1 fruit fly cellular context compared by ENCODE assay signal in genomic region chrX:3097008-3097407, dm6.
TF ChIP-seq lines count a peak whose summit lies in the region.

No protein-coding gene starts in this region.

TF ChIP-seq in whole organism, embryonic, 481 proteins besides CTCF, POLR2A, EP300 and RAD21 (continued from another document and continues in another):
- TF ChIP-seq luna (GFP tag; optimal IDR thresholded peaks at IDR 0.05; lab: Kevin White, UChicago): no peak
- TF ChIP-seq CrebB (tag; optimal IDR thresholded peaks at IDR 0.05; lab: Kevin White, UChicago): peak; percentile 85
- peak; percentile 88 for TF ChIP-seq Gsc (GFP tag; IDR thresholded peaks at IDR 0.05; lab: Robert Waterston, UW)
- peak; percentile 77 for TF ChIP-seq CG2889 (GFP tag; IDR thresholded peaks at IDR 0.05; lab: Robert Waterston, UW)
- TF ChIP-seq slbo (GFP tag; IDR thresholded peaks at IDR 0.05; lab: Robert Waterston, UW): peak; percentile 60
- peak; percentile 96 for TF ChIP-seq nmo (GFP tag; optimal IDR thresholded peaks at IDR 0.05; lab: Kevin White, UChicago)
- TF ChIP-seq dmrt99B (tag; optimal IDR thresholded peaks at IDR 0.05; lab: Kevin White, UChicago): peak; percentile 95
- peak; percentile 86 for TF ChIP-seq p53 (GFP tag; optimal IDR thresholded peaks at IDR 0.05; lab: Kevin White, UChicago)
- TF ChIP-seq Hmx (GFP tag; optimal IDR thresholded peaks at IDR 0.05; lab: Kevin White, UChicago): peak; percentile 45
- peak; percentile 91 for TF ChIP-seq Hr3 (GFP tag; optimal IDR thresholded peaks at IDR 0.05; lab: Kevin White, UChicago)
- no peak for TF ChIP-seq tna (GFP tag; IDR thresholded peaks at IDR 0.05; lab: Robert Waterston, UW; ENCODE audit: partially characterized antibody)
- TF ChIP-seq CG15696 (tag; optimal IDR thresholded peaks at IDR 0.05; lab: Kevin White, UChicago): peak; percentile 98
- TF ChIP-seq pfk (GFP tag; optimal IDR thresholded peaks at IDR 0.05; lab: Kevin White, UChicago): peak; percentile 41
- TF ChIP-seq ac (GFP tag; optimal IDR thresholded peaks at IDR 0.05; lab: Kevin White, UChicago): peak; percentile 90
- TF ChIP-seq hkb (optimal IDR thresholded peaks at IDR 0.05; lab: Kevin White, UChicago): no peak
- TF ChIP-seq hkb (GFP tag; IDR thresholded peaks at IDR 0.05; lab: Robert Waterston, UW): peak; percentile 90
- TF ChIP-seq E2f2 (GFP tag; IDR thresholded peaks at IDR 0.05; lab: Robert Waterston, UW): peak; percentile 57
- peak; percentile 71 for TF ChIP-seq ab (GFP tag; optimal IDR thresholded peaks at IDR 0.05; lab: Kevin White, UChicago)
- peak; percentile 69 for TF ChIP-seq crol (GFP tag; IDR thresholded peaks at IDR 0.05; lab: Robert Waterston, UW)
- TF ChIP-seq sug (tag; optimal IDR thresholded peaks at IDR 0.05; lab: Kevin White, UChicago): peak; percentile 59
- peak; percentile 91 for TF ChIP-seq bab2 (GFP tag; optimal IDR thresholded peaks at IDR 0.05; lab: Kevin White, UChicago)
- TF ChIP-seq lilli (GFP tag; optimal IDR thresholded peaks at IDR 0.05; lab: Kevin White, UChicago): peak; percentile 85
- TF ChIP-seq psq (GFP tag; optimal IDR thresholded peaks at IDR 0.05; lab: Kevin White, UChicago): peak; percentile 63
- no peak for TF ChIP-seq CkIIα-i1 (GFP tag; IDR thresholded peaks at IDR 0.05; lab: Robert Waterston, UW)
- TF ChIP-seq CG7357 (GFP tag; IDR thresholded peaks at IDR 0.05; lab: Robert Waterston, UW): peak; percentile 80
- TF ChIP-seq CG9932 (GFP tag; IDR thresholded peaks at IDR 0.05; lab: Robert Waterston, UW): peak; percentile 50
- peak in 1 of 3 experiments; percentile 97 for TF ChIP-seq lola (GFP tag; optimal IDR thresholded peaks at IDR 0.05; lab: Kevin White, UChicago)
- TF ChIP-seq CG2678 (tag; optimal IDR thresholded peaks at IDR 0.05; lab: Kevin White, UChicago): peak; percentile 92
- TF ChIP-seq Spps (tag; optimal IDR thresholded peaks at IDR 0.05; lab: Kevin White, UChicago): peak; percentile 94
- peak; percentile 42 for TF ChIP-seq mirr (GFP tag; optimal IDR thresholded peaks at IDR 0.05; lab: Kevin White, UChicago)
- TF ChIP-seq wek (GFP tag; optimal IDR thresholded peaks at IDR 0.05; lab: Kevin White, UChicago): peak; percentile 87
- peak; percentile 91 to 95 for TF ChIP-seq dpn (GFP tag; optimal IDR thresholded peaks at IDR 0.05; lab: Kevin White, UChicago)
- no peak for TF ChIP-seq BEAF-32 (GFP tag; optimal IDR thresholded peaks at IDR 0.05; lab: Kevin White, UChicago)
- peak; percentile 93 for TF ChIP-seq Camta (GFP tag; optimal IDR thresholded peaks at IDR 0.05; lab: Kevin White, UChicago)
- peak; percentile 93 for TF ChIP-seq otp (GFP tag; IDR thresholded peaks at IDR 0.05; lab: Robert Waterston, UW)
- peak; percentile 96 for TF ChIP-seq chn (GFP tag; optimal IDR thresholded peaks at IDR 0.05; lab: Kevin White, UChicago)
- peak; percentile 91 for TF ChIP-seq CG17361 (GFP tag; IDR thresholded peaks at IDR 0.05; lab: Robert Waterston, UW)
- 0 out of 2 replicates have a peak, but pooled peaks have one; percentile 14 for TF ChIP-seq Adf1 (GFP tag; IDR thresholded peaks at IDR 0.05; lab: Robert Waterston, UW)
- TF ChIP-seq phol (tag; optimal IDR thresholded peaks at IDR 0.05; lab: Kevin White, UChicago): peak; percentile 95
- peak; percentile 95 to 98 for TF ChIP-seq chif (GFP tag; optimal IDR thresholded peaks at IDR 0.05; lab: Kevin White, UChicago)
- TF ChIP-seq nom (GFP tag; optimal IDR thresholded peaks at IDR 0.05; lab: Kevin White, UChicago): peak; percentile 83
- peak; percentile 96 for TF ChIP-seq CG4820 (GFP tag; optimal IDR thresholded peaks at IDR 0.05; lab: Kevin White, UChicago)
- peak; percentile 85 for TF ChIP-seq CG18599 (GFP tag; optimal IDR thresholded peaks at IDR 0.05; lab: Kevin White, UChicago)
- TF ChIP-seq CG14014 (GFP tag; IDR thresholded peaks at IDR 0.05; lab: Robert Waterston, UW): peak; percentile 80
- peak; percentile 79 for TF ChIP-seq crc (GFP tag; optimal IDR thresholded peaks at IDR 0.05; lab: Kevin White, UChicago)
- TF ChIP-seq CG9797 (GFP tag; optimal IDR thresholded peaks at IDR 0.05; lab: Kevin White, UChicago): peak; percentile 41
- TF ChIP-seq Deaf1 (tag; optimal IDR thresholded peaks at IDR 0.05; lab: Kevin White, UChicago): peak; percentile 68
- peak; percentile 92 for TF ChIP-seq CG3407 (GFP tag; optimal IDR thresholded peaks at IDR 0.05; lab: Kevin White, UChicago)
- TF ChIP-seq CG17328 (GFP tag; IDR thresholded peaks at IDR 0.05; lab: Robert Waterston, UW): peak; percentile 96
- TF ChIP-seq ewg (GFP tag; optimal IDR thresholded peaks at IDR 0.05; lab: Kevin White, UChicago): peak; percentile 88
- TF ChIP-seq CG1792 (GFP tag; optimal IDR thresholded peaks at IDR 0.05; lab: Kevin White, UChicago): peak; percentile 84
- TF ChIP-seq her (GFP tag; optimal IDR thresholded peaks at IDR 0.05; lab: Kevin White, UChicago): peak; percentile 86
- TF ChIP-seq CG7987 (GFP tag; optimal IDR thresholded peaks at IDR 0.05; lab: Kevin White, UChicago): peak; percentile 68
- TF ChIP-seq CG15479 (GFP tag; optimal IDR thresholded peaks at IDR 0.05; lab: Kevin White, UChicago): no peak
- TF ChIP-seq Oaz (GFP tag; IDR thresholded peaks at IDR 0.05; lab: Robert Waterston, UW): peak; percentile 67
- peak; percentile 32; the same call in 1 of the 2 replicates for TF ChIP-seq toy (GFP tag; IDR thresholded peaks at IDR 0.05; lab: Robert Waterston, UW)
- peak; percentile 91 for TF ChIP-seq CG1647 (GFP tag; optimal IDR thresholded peaks at IDR 0.05; lab: Kevin White, UChicago)
- peak; percentile 93 for TF ChIP-seq CG7839 (tag; optimal IDR thresholded peaks at IDR 0.05; lab: Kevin White, UChicago)
- peak; percentile 72 for TF ChIP-seq CG30020 (tag; optimal IDR thresholded peaks at IDR 0.05; lab: Kevin White, UChicago)
- no peak for TF ChIP-seq ftz-f1 (GFP tag; optimal IDR thresholded peaks at IDR 0.05; lab: Kevin White, UChicago)
- peak; percentile 96 for TF ChIP-seq btn (GFP tag; optimal IDR thresholded peaks at IDR 0.05; lab: Kevin White, UChicago)
- peak; percentile 75 for TF ChIP-seq CG31224 (GFP tag; IDR thresholded peaks at IDR 0.05; lab: Robert Waterston, UW)
- TF ChIP-seq CG8388 (GFP tag; optimal IDR thresholded peaks at IDR 0.05; lab: Kevin White, UChicago): peak; percentile 95
- TF ChIP-seq salm (tag; optimal IDR thresholded peaks at IDR 0.05; lab: Kevin White, UChicago): peak; percentile 86
- peak; percentile 85 for TF ChIP-seq CG14667 (GFP tag; IDR thresholded peaks at IDR 0.05; lab: Robert Waterston, UW)
- no peak for TF ChIP-seq mld (GFP tag; IDR thresholded peaks at IDR 0.05; lab: Robert Waterston, UW; ENCODE audit: partially characterized antibody)
- TF ChIP-seq CG10366 (GFP tag; IDR thresholded peaks at IDR 0.05; lab: Robert Waterston, UW): peak; percentile 86
- peak; percentile 98 for TF ChIP-seq zfh1 (GFP tag; IDR thresholded peaks at IDR 0.05; lab: Robert Waterston, UW)
- TF ChIP-seq Nf-YC (tag; optimal IDR thresholded peaks at IDR 0.05; lab: Kevin White, UChicago): peak; percentile 63
- peak; percentile 96 for TF ChIP-seq pnt (GFP tag; optimal IDR thresholded peaks at IDR 0.05; lab: Kevin White, UChicago)
- TF ChIP-seq CG10462 (GFP tag; optimal IDR thresholded peaks at IDR 0.05; lab: Kevin White, UChicago): peak; percentile 89
- no peak for TF ChIP-seq bbx (GFP tag; IDR thresholded peaks at IDR 0.05; lab: Robert Waterston, UW; ENCODE audit: partially characterized antibody)
- TF ChIP-seq tap (tag; optimal IDR thresholded peaks at IDR 0.05; lab: Kevin White, UChicago): peak; percentile 92
- peak; percentile 89 for TF ChIP-seq grau (tag; optimal IDR thresholded peaks at IDR 0.05; lab: Kevin White, UChicago)
- TF ChIP-seq CG9609 (GFP tag; optimal IDR thresholded peaks at IDR 0.05; lab: Kevin White, UChicago): peak; percentile 94
- peak; percentile 81 for TF ChIP-seq CG12155 (GFP tag; optimal IDR thresholded peaks at IDR 0.05; lab: Kevin White, UChicago)
- peak; percentile 93 for TF ChIP-seq Atf-2 (GFP tag; optimal IDR thresholded peaks at IDR 0.05; lab: Kevin White, UChicago)
- no peak for TF ChIP-seq CG14860 (GFP tag; IDR thresholded peaks at IDR 0.05; lab: Robert Waterston, UW; ENCODE audit: partially characterized antibody)
- TF ChIP-seq sim (GFP tag; IDR thresholded peaks at IDR 0.05; lab: Robert Waterston, UW): peak; percentile 92
- peak; percentile 89 for TF ChIP-seq CG10267 (tag; optimal IDR thresholded peaks at IDR 0.05; lab: Kevin White, UChicago)
- TF ChIP-seq CG6683 (GFP tag; optimal IDR thresholded peaks at IDR 0.05; lab: Kevin White, UChicago): peak; percentile 40
- TF ChIP-seq Scr (GFP tag; IDR thresholded peaks at IDR 0.05; lab: Robert Waterston, UW; ENCODE audit: partially characterized antibody): no peak
- peak; percentile 95 for TF ChIP-seq chm (GFP tag; IDR thresholded peaks at IDR 0.05; lab: Robert Waterston, UW)
- peak; percentile 86 for TF ChIP-seq jing (GFP tag; optimal IDR thresholded peaks at IDR 0.05; lab: Kevin White, UChicago)
- peak; percentile 98 for TF ChIP-seq CG1603 (tag; optimal IDR thresholded peaks at IDR 0.05; lab: Kevin White, UChicago)
- no peak for TF ChIP-seq Hr39 (optimal IDR thresholded peaks at IDR 0.05; lab: Kevin White, UChicago)
- TF ChIP-seq CG15514 (GFP tag; optimal IDR thresholded peaks at IDR 0.05; lab: Kevin White, UChicago): peak; percentile 45
- peak; percentile 81 for TF ChIP-seq CG5180 (GFP tag; optimal IDR thresholded peaks at IDR 0.05; lab: Kevin White, UChicago)
- TF ChIP-seq H15 (GFP tag; IDR thresholded peaks at IDR 0.05; lab: Robert Waterston, UW): peak; percentile 92
- peak; percentile 94 for TF ChIP-seq NC2β (GFP tag; optimal IDR thresholded peaks at IDR 0.05; lab: Kevin White, UChicago)
- TF ChIP-seq sisA (GFP tag; IDR thresholded peaks at IDR 0.05; lab: Robert Waterston, UW): peak; percentile 92
- TF ChIP-seq ap (GFP tag; IDR thresholded peaks at IDR 0.05; lab: Robert Waterston, UW): peak; percentile 83
- TF ChIP-seq inv (GFP tag; IDR thresholded peaks at IDR 0.05; lab: Robert Waterston, UW; ENCODE audit: partially characterized antibody): no peak
- peak; percentile 62 for TF ChIP-seq CG6854 (GFP tag; optimal IDR thresholded peaks at IDR 0.05; lab: Kevin White, UChicago)
- TF ChIP-seq CG6765 (GFP tag; optimal IDR thresholded peaks at IDR 0.05; lab: Kevin White, UChicago): peak; percentile 23
- TF ChIP-seq Sry-δ (GFP tag; optimal IDR thresholded peaks at IDR 0.05; lab: Kevin White, UChicago): peak; percentile 65
- peak; percentile 76 for TF ChIP-seq kay (GFP tag; optimal IDR thresholded peaks at IDR 0.05; lab: Kevin White, UChicago)
- peak; percentile 93 for TF ChIP-seq CG8765 (GFP tag; IDR thresholded peaks at IDR 0.05; lab: Robert Waterston, UW)
- TF ChIP-seq CG12942 (GFP tag; optimal IDR thresholded peaks at IDR 0.05; lab: Kevin White, UChicago): peak; percentile 90
- TF ChIP-seq Atf3 (GFP tag; optimal IDR thresholded peaks at IDR 0.05; lab: Kevin White, UChicago): peak; percentile 94
- TF ChIP-seq CG18764 (GFP tag; optimal IDR thresholded peaks at IDR 0.05; lab: Kevin White, UChicago): peak; percentile 92
- TF ChIP-seq Aef1 (GFP tag; IDR thresholded peaks at IDR 0.05; lab: Robert Waterston, UW): peak; percentile 83
- TF ChIP-seq disco-r (GFP tag; optimal IDR thresholded peaks at IDR 0.05; lab: Kevin White, UChicago): peak; percentile 85
- peak; percentile 75 for TF ChIP-seq Nf-YB (GFP tag; optimal IDR thresholded peaks at IDR 0.05; lab: Kevin White, UChicago)
- peak; percentile 87; the same call in 2 of the 3 replicates for TF ChIP-seq CG11093 (GFP tag; IDR thresholded peaks at IDR 0.05; lab: Robert Waterston, UW)
- peak; percentile 89 for TF ChIP-seq Rx (GFP tag; IDR thresholded peaks at IDR 0.05; lab: Robert Waterston, UW)
- peak; percentile 88 for TF ChIP-seq shn (GFP tag; optimal IDR thresholded peaks at IDR 0.05; lab: Kevin White, UChicago)
- peak; percentile 96 for TF ChIP-seq fd96Cb (tag; optimal IDR thresholded peaks at IDR 0.05; lab: Kevin White, UChicago)
- TF ChIP-seq emc (GFP tag; optimal IDR thresholded peaks at IDR 0.05; lab: Kevin White, UChicago): peak; percentile 51
- peak; percentile 93 for TF ChIP-seq ems (GFP tag; optimal IDR thresholded peaks at IDR 0.05; lab: Kevin White, UChicago)
- TF ChIP-seq tll (GFP tag; optimal IDR thresholded peaks at IDR 0.05; lab: Kevin White, UChicago): no peak
- peak; percentile 84 for TF ChIP-seq NK7.1 (GFP tag; optimal IDR thresholded peaks at IDR 0.05; lab: Kevin White, UChicago)
- TF ChIP-seq gcm (GFP tag; optimal IDR thresholded peaks at IDR 0.05; lab: Kevin White, UChicago): peak; percentile 92
- peak in 1 of 2 experiments; percentile 78 for TF ChIP-seq Hr78 (GFP tag; optimal IDR thresholded peaks at IDR 0.05; lab: Kevin White, UChicago)
- TF ChIP-seq Kr (GFP tag; optimal IDR thresholded peaks at IDR 0.05; lab: Kevin White, UChicago): peak; percentile 63
- peak; percentile 77 for TF ChIP-seq aop (GFP tag; IDR thresholded peaks at IDR 0.05; lab: Robert Waterston, UW)
- peak; percentile 97 for TF ChIP-seq tin (GFP tag; optimal IDR thresholded peaks at IDR 0.05; lab: Kevin White, UChicago)
- peak; percentile 85 for TF ChIP-seq CG6654 (GFP tag; optimal IDR thresholded peaks at IDR 0.05; lab: Kevin White, UChicago)
- peak; percentile 58 for TF ChIP-seq gsb (GFP tag; IDR thresholded peaks at IDR 0.05; lab: Robert Waterston, UW)
- peak; percentile 93 for TF ChIP-seq CG12236 (GFP tag; optimal IDR thresholded peaks at IDR 0.05; lab: Kevin White, UChicago)
- peak; percentile 79 for TF ChIP-seq CG12299 (tag; optimal IDR thresholded peaks at IDR 0.05; lab: Kevin White, UChicago)
- TF ChIP-seq CG9817 (tag; optimal IDR thresholded peaks at IDR 0.05; lab: Kevin White, UChicago): peak; percentile 86
- TF ChIP-seq Sin3A (optimal IDR thresholded peaks at IDR 0.05; lab: Kevin White, UChicago): no peak
- peak; percentile 60 for TF ChIP-seq abd-A (tag; optimal IDR thresholded peaks at IDR 0.05; lab: Kevin White, UChicago)
- TF ChIP-seq CG12769 (tag; optimal IDR thresholded peaks at IDR 0.05; lab: Kevin White, UChicago): peak; percentile 92
- peak; percentile 91 for TF ChIP-seq lmd (GFP tag; IDR thresholded peaks at IDR 0.05; lab: Robert Waterston, UW)
- TF ChIP-seq odd (GFP tag; optimal IDR thresholded peaks at IDR 0.05; lab: Kevin White, UChicago): peak; percentile 84
- peak; percentile 91 for TF ChIP-seq oc (tag; optimal IDR thresholded peaks at IDR 0.05; lab: Kevin White, UChicago)
- TF ChIP-seq z (GFP tag; IDR thresholded peaks at IDR 0.05; lab: Robert Waterston, UW): peak; percentile 65; the same call in 2 of the 3 replicates
- TF ChIP-seq Ada2b (GFP tag; IDR thresholded peaks at IDR 0.05; lab: Robert Waterston, UW): peak; percentile 82
- TF ChIP-seq ind (GFP tag; optimal IDR thresholded peaks at IDR 0.05; lab: Kevin White, UChicago): peak; percentile 91
- peak; percentile 93 for TF ChIP-seq CG34422 (GFP tag; IDR thresholded peaks at IDR 0.05; lab: Robert Waterston, UW)
